Worm (Caenorhabditis elegans) whole organism, midembryonic: ENCODE results near the gene C08E3.15.

Source experiments
- T22C8.4 ChIP-seq: fragments of 200-800 bp; sonication (Bioruptor generic); IDR thresholded peaks from 2 replicates; pipeline ENCODE4 v1.3.6; 2022; ENCODE audit warnings: missing genetic modification characterization, missing compliant biosample characterization
- cog-1 ChIP-seq: sonication (generic microtip); optimal IDR thresholded peaks from 2 replicates; lab custom pipeline; 2016; ENCODE audit warnings: missing genetic modification characterization, missing compliant biosample characterization
- flt-1 ChIP-seq: fragments of 200-800 bp; sonication (Bioruptor generic); IDR thresholded peaks from 2 replicates; pipeline ENCODE4 v1.3.6; 2022; ENCODE audit warnings: missing genetic modification characterization, missing compliant biosample characterization
- klf-2 ChIP-seq: fragments of 200-800 bp; sonication (Bioruptor generic); conservative IDR thresholded peaks from 2 replicates; pipeline ENCODE4 v1.3.6; 2022; ENCODE audit warnings: missing genetic modification reagents, missing genetic modification characterization, missing compliant biosample characterization
- med-1 ChIP-seq: sonication (generic microtip); optimal IDR thresholded peaks from 2 replicates; lab custom pipeline; 2017; ENCODE audit warnings: missing genetic modification characterization, mild to moderate bottlenecking, missing compliant biosample characterization, antibody characterized with exemption, missing genetic modification reagents; ENCODE audit not compliant: insufficient read depth
- ref-1 ChIP-seq: fragments of 200-800 bp; sonication (Bioruptor generic); conservative IDR thresholded peaks from 2 replicates; pipeline ENCODE4 v1.3.6; 2022; ENCODE audit warnings: missing genetic modification reagents, missing genetic modification characterization, missing compliant biosample characterization
- tab-1 ChIP-seq: fragments of 200-800 bp; sonication (Bioruptor generic); IDR thresholded peaks from 2 replicates; pipeline ENCODE4 v1.3.6; 2022; ENCODE audit warnings: missing genetic modification characterization, missing compliant biosample characterization
- ztf-23 ChIP-seq: fragments of 200-800 bp; sonication (Bioruptor generic); IDR thresholded peaks from 2 replicates; pipeline ENCODE4 v1.3.6; 2022; ENCODE audit warnings: missing genetic modification reagents, missing genetic modification characterization, missing compliant biosample characterization
- ztf-29 ChIP-seq: fragments of 200-800 bp; sonication (Bioruptor generic); IDR thresholded peaks from 2 replicates; pipeline ENCODE4 v1.3.6; 2022; ENCODE audit warnings: missing genetic modification reagents, missing genetic modification characterization, missing compliant biosample characterization

ce11 chrII:1605010-1605409 lies 22.7 kb downstream of the C08E3.15 start:
- TF ChIP-seq flt-1 (GFP tag; lab: Robert Waterston, UW) = no peak
- TF ChIP-seq T22C8.4 (GFP tag; lab: Robert Waterston, UW) = no peak
- no peak for TF ChIP-seq ztf-23 (GFP tag; lab: Robert Waterston, UW)
- TF ChIP-seq ref-1 (GFP tag; lab: Robert Waterston, UW) = no peak
- no peak for TF ChIP-seq klf-2 (GFP tag; lab: Robert Waterston, UW)
- no peak for TF ChIP-seq tab-1 (GFP tag; lab: Robert Waterston, UW)
- TF ChIP-seq cog-1 (tag; lab: Kevin White, UChicago) = no peak
- no peak for TF ChIP-seq ztf-29
- TF ChIP-seq med-1 (GFP tag; lab: Kevin White, UChicago) = no peak
